Worm (Caenorhabditis elegans) whole organism, L3 larva: Measurements from ENCODE around the gene C13F10.5.

Experiments
- egl-27 ChIP-seq: sonication (generic microtip); optimal IDR thresholded peaks from 4 replicates; lab custom pipeline; 2017; ENCODE audit warnings: missing biosample characterization, missing genetic modification reagents, missing genetic modification characterization
- jun-1 ChIP-seq: fragments of 150-350 bp; optimal IDR thresholded peaks from 2 replicates; lab custom pipeline; 2014; ENCODE audit warnings: missing biosample characterization, missing genetic modification reagents, missing genetic modification characterization
- nhr-12 ChIP-seq: fragments of 150-350 bp; optimal IDR thresholded peaks from 2 replicates; lab custom pipeline; 2014; ENCODE audit warnings: missing biosample characterization, missing genetic modification characterization
- nhr-237 ChIP-seq: fragments of 150-350 bp; optimal IDR thresholded peaks from 2 replicates; lab custom pipeline; 2014; ENCODE audit warnings: missing biosample characterization, missing genetic modification characterization
- pha-4 ChIP-seq: fragments of 150-350 bp; optimal IDR thresholded peaks from 2 replicates; lab custom pipeline; 2014; ENCODE audit warnings: missing biosample characterization, missing genetic modification reagents, missing genetic modification characterization

DNA sequence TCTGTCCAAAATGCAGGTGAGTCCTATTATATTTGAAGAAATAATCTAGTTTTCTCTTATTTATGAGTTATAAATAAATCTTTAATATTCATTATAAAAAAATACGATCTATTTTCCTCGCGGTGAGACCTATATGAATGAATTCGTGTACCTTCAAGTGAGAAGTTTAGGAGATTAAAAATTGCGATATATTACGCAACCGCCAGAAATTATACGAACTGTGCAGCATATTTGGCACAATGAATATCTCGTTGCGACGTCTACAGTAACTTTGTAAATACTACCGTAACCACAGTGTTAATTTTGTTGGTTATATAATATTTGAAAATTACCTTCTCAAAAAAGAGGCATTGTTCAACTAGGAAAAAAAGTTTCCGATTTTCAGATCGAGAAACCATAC, 5.5 kb upstream of the C13F10.5 start:
- TF ChIP-seq jun-1 (tag; lab: Kevin White, UChicago) (no peak), nhr-12 (no peak), nhr-237 (no peak), pha-4 (tag; lab: Kevin White, UChicago) (no peak), egl-27 (no peak)
